Fruit fly (Drosophila melanogaster) S2 (cell line): ENCODE data around the gene FoxL1.

Source experiments
- CG8478 ChIP-seq: fragments of >200 bp; optimal IDR thresholded peaks from 2 replicates; lab custom pipeline; 2018
- CTCF ChIP-seq, 2 experiments: fragments of >200 bp; optimal IDR thresholded peaks; 2 replicates each; lab custom pipeline; 2018

DNA sequence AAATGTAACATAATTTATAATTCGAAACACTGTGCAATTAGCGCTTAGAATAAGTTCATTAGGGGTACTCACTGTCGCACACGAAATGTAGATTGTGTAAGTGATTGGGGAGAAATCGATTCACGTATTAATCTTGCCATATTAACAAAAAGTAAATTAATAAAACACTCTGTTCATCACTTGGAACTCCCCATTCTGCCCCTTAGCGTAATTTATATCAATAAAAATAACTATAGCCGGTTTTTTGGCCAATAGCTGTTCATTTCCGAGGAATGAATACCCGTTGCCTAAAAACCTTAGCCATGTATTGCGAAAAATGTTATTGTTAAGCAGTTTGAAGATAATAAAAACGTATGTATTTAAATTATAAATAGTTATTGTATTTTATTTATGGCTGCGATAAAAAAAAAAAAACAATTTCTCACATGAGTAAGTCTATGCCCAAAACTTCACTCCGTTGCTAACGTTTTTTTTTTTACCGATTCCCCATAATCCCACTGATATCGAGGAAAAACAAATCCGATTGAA is 40.7 kb downstream of the FoxL1 start, which contains the start of gene Ugt305A1:
- no peak for TF ChIP-seq CTCF (optimal IDR thresholded peaks at IDR 0.05; lab: Kevin White, UChicago)
- no peak for TF ChIP-seq CG8478
